Fruit fly (Drosophila melanogaster) whole organism, embryonic: ENCODE data around the gene Mst85C.
A peak's percentile ranks its signal among the peaks of the same experiment; 100 is the strongest.

Experiments used
- Asciz ChIP-seq: fragments of 200-800 bp; sonication (Bioruptor generic); optimal IDR thresholded peaks from 2 replicates; lab custom pipeline; 2017; ENCODE audit warnings: missing biosample characterization, mild to moderate bottlenecking, missing genetic modification characterization, missing genetic modification reagents
- CG10267 ChIP-seq: fragments of 200-800 bp; sonication (Bioruptor generic); optimal IDR thresholded peaks from 2 replicates; lab custom pipeline; 2018; ENCODE audit warnings: missing biosample characterization, mild to moderate bottlenecking, missing genetic modification characterization, moderate library complexity
- CG11504 ChIP-seq: fragments of 200-800 bp; sonication (Bioruptor generic); optimal IDR thresholded peaks from 3 replicates; lab custom pipeline; 2019; ENCODE audit warnings: missing biosample characterization, mild to moderate bottlenecking, missing genetic modification characterization, moderate library complexity
- CG12219 ChIP-seq: fragments of 200-800 bp; sonication (Bioruptor generic); optimal IDR thresholded peaks from 3 replicates; lab custom pipeline; 2018; ENCODE audit warnings: missing biosample characterization, mild to moderate bottlenecking, missing genetic modification characterization
- CG12659 ChIP-seq: fragments of 200-800 bp; sonication (Bioruptor generic); optimal IDR thresholded peaks from 3 replicates; lab custom pipeline; 2017; ENCODE audit warnings: mild to moderate bottlenecking, missing biosample characterization, missing genetic modification reagents, missing genetic modification characterization
- CG12942 ChIP-seq: fragments of 200-800 bp; sonication (Bioruptor generic); optimal IDR thresholded peaks from 3 replicates; lab custom pipeline; 2016; ENCODE audit warnings: missing biosample characterization, missing genetic modification characterization
- CG13123 ChIP-seq: fragments of 200-800 bp; sonication (Bioruptor generic); optimal IDR thresholded peaks from 2 replicates; lab custom pipeline; 2016; ENCODE audit warnings: missing biosample characterization, missing genetic modification characterization
- CG13296 ChIP-seq: fragments of 200-800 bp; sonication (Bioruptor generic); optimal IDR thresholded peaks from 3 replicates; lab custom pipeline; 2018; ENCODE audit warnings: missing biosample characterization, mild to moderate bottlenecking, missing genetic modification characterization
- CG15479 ChIP-seq: fragments of 200-800 bp; sonication (Bioruptor generic); optimal IDR thresholded peaks from 3 replicates; lab custom pipeline; 2019; ENCODE audit warnings: missing biosample characterization, mild to moderate bottlenecking, missing genetic modification characterization, moderate library complexity
- CG1647 ChIP-seq: fragments of 200-800 bp; sonication (Bioruptor generic); optimal IDR thresholded peaks from 3 replicates; lab custom pipeline; 2016; ENCODE audit warnings: missing biosample characterization, missing genetic modification characterization
- CG17359 ChIP-seq: fragments of 200-800 bp; sonication (Bioruptor generic); optimal IDR thresholded peaks from 3 replicates; lab custom pipeline; 2018; ENCODE audit warnings: missing biosample characterization, mild to moderate bottlenecking, missing genetic modification characterization, moderate library complexity
- CG17361 ChIP-seq: fragments of 200-800 bp; sonication (Bioruptor generic); IDR thresholded peaks from 3 replicates; pipeline ENCODE4 v1.3.6; 2022; ENCODE audit warnings: missing biosample characterization, missing genetic modification characterization
- CG18599 ChIP-seq: fragments of 200-800 bp; sonication (Bioruptor generic); optimal IDR thresholded peaks from 3 replicates; lab custom pipeline; 2017; ENCODE audit warnings: missing biosample characterization, missing genetic modification characterization, mild to moderate bottlenecking, moderate library complexity, missing genetic modification reagents
- CG2678 ChIP-seq: fragments of 200-800 bp; sonication (Bioruptor generic); optimal IDR thresholded peaks from 3 replicates; lab custom pipeline; 2019; ENCODE audit warnings: missing biosample characterization, mild to moderate bottlenecking, missing genetic modification characterization, moderate library complexity
- CG2889 ChIP-seq: fragments of 200-800 bp; sonication (Bioruptor generic); IDR thresholded peaks from 3 replicates; pipeline ENCODE4 v1.3.6; 2022; ENCODE audit warnings: missing biosample characterization, missing genetic modification characterization
- CG31388 ChIP-seq: fragments of 200-800 bp; sonication (Bioruptor generic); optimal IDR thresholded peaks from 2 replicates; lab custom pipeline; 2016; ENCODE audit warnings: missing biosample characterization, missing genetic modification characterization
- CG3281 ChIP-seq: fragments of 200-800 bp; sonication (Bioruptor generic); optimal IDR thresholded peaks from 3 replicates; lab custom pipeline; 2017; ENCODE audit warnings: missing biosample characterization, mild to moderate bottlenecking, missing genetic modification characterization
- CG4360 ChIP-seq: fragments of 200-800 bp; sonication (Bioruptor generic); IDR thresholded peaks from 2 replicates; pipeline ENCODE4 v1.3.6; 2022; ENCODE audit warnings: missing biosample characterization, missing genetic modification characterization
- CG43689 ChIP-seq: fragments of 200-800 bp; sonication (Bioruptor generic); IDR thresholded peaks from 2 replicates; pipeline ENCODE4 v1.3.6; 2022; ENCODE audit warnings: missing biosample characterization, missing genetic modification characterization
- CG4854 ChIP-seq: fragments of 200-800 bp; sonication (Bioruptor generic); optimal IDR thresholded peaks from 2 replicates; lab custom pipeline; 2016; ENCODE audit warnings: missing biosample characterization, missing genetic modification characterization, inconsistent platforms
- CG6813 ChIP-seq: fragments of 200-800 bp; sonication (Bioruptor generic); optimal IDR thresholded peaks from 2 replicates; lab custom pipeline; 2017; ENCODE audit warnings: missing biosample characterization, missing genetic modification characterization, mild to moderate bottlenecking, moderate library complexity, missing genetic modification reagents
- CG8089 ChIP-seq: fragments of 200-800 bp; sonication (Bioruptor generic); optimal IDR thresholded peaks from 3 replicates; lab custom pipeline; 2016; ENCODE audit warnings: missing biosample characterization, missing genetic modification characterization
- Deaf1 ChIP-seq: fragments of 200-800 bp; optimal IDR thresholded peaks from 3 replicates; lab custom pipeline; 2019; ENCODE audit warnings: missing biosample characterization, mild to moderate bottlenecking, missing genetic modification characterization, moderate library complexity
- E2f1 ChIP-seq: fragments of 200-800 bp; sonication (Bioruptor generic); IDR thresholded peaks from 2 replicates; pipeline ENCODE4 v1.3.6; 2022; ENCODE audit warnings: missing biosample characterization, missing genetic modification characterization
- HLHmδ ChIP-seq: fragments of 200-800 bp; sonication (Bioruptor generic); optimal IDR thresholded peaks from 2 replicates; lab custom pipeline; 2018; ENCODE audit warnings: missing biosample characterization, mild to moderate bottlenecking, missing genetic modification characterization, moderate library complexity
- Hey ChIP-seq: fragments of 200-800 bp; sonication (Bioruptor generic); optimal IDR thresholded peaks from 3 replicates; lab custom pipeline; 2018; ENCODE audit warnings: missing biosample characterization, mild to moderate bottlenecking, missing genetic modification characterization
- Hmr ChIP-seq: fragments of 200-800 bp; sonication (Bioruptor generic); optimal IDR thresholded peaks from 3 replicates; lab custom pipeline; 2017; ENCODE audit warnings: mild to moderate bottlenecking, missing biosample characterization, missing genetic modification reagents, missing genetic modification characterization
- Hr51 ChIP-seq, 2 experiments: fragments of 200-800 bp; sonication (Bioruptor generic); optimal IDR thresholded peaks; 2 replicates in 1 of 2; 3 replicates in 1 of 2; lab custom pipeline; 2016 to 2018; ENCODE audit warnings: missing biosample characterization in 2 of 2, missing genetic modification characterization in 2 of 2, mild to moderate bottlenecking in 1 of 2, moderate library complexity in 1 of 2
- Hr78 ChIP-seq, 2 experiments: fragments of 200-800 bp in 1 of 2; fragments of >200 bp in 1 of 2; sonication (Bioruptor generic) in 1 of 2; optimal IDR thresholded peaks; 2 replicates each; lab custom pipeline; 2017 to 2019; ENCODE audit warnings: missing biosample characterization in 2 of 2, missing genetic modification characterization in 2 of 2, mild to moderate bottlenecking in 1 of 2, moderate library complexity in 1 of 2
- Kr ChIP-seq: fragments of 200-800 bp; sonication (Bioruptor generic); optimal IDR thresholded peaks from 2 replicates; lab custom pipeline; 2017; ENCODE audit warnings: missing biosample characterization, mild to moderate bottlenecking, missing genetic modification characterization
- NC2β ChIP-seq: fragments of 200-800 bp; sonication (Bioruptor generic); optimal IDR thresholded peaks from 2 replicates; lab custom pipeline; 2016; ENCODE audit warnings: missing biosample characterization, missing genetic modification characterization
- NK7.1 ChIP-seq: fragments of 200-800 bp; sonication (Bioruptor generic); optimal IDR thresholded peaks from 3 replicates; lab custom pipeline; 2016; ENCODE audit warnings: missing biosample characterization, missing genetic modification characterization
- Neu2 ChIP-seq: fragments of 200-800 bp; sonication (Bioruptor generic); optimal IDR thresholded peaks from 3 replicates; lab custom pipeline; 2016; ENCODE audit warnings: missing biosample characterization, missing genetic modification characterization, borderline replicate concordance
- Nf-YC ChIP-seq: fragments of 200-800 bp; optimal IDR thresholded peaks from 3 replicates; lab custom pipeline; 2019; ENCODE audit warnings: missing biosample characterization, mild to moderate bottlenecking, missing genetic modification characterization, moderate library complexity
- PHDP ChIP-seq: fragments of 200-800 bp; sonication (Bioruptor generic); optimal IDR thresholded peaks from 3 replicates; lab custom pipeline; 2018; ENCODE audit warnings: missing biosample characterization, mild to moderate bottlenecking, missing genetic modification characterization, moderate library complexity
- Xbp1 ChIP-seq: fragments of 200-800 bp; sonication (Bioruptor generic); optimal IDR thresholded peaks from 3 replicates; lab custom pipeline; 2016; ENCODE audit warnings: missing biosample characterization, mild to moderate bottlenecking, missing genetic modification characterization
- az2 ChIP-seq: fragments of 200-800 bp; sonication (Bioruptor generic); optimal IDR thresholded peaks from 3 replicates; lab custom pipeline; 2016; ENCODE audit warnings: missing biosample characterization, missing genetic modification characterization
- cg ChIP-seq: fragments of 200-800 bp; sonication (Bioruptor generic); optimal IDR thresholded peaks from 3 replicates; lab custom pipeline; 2019; ENCODE audit warnings: missing biosample characterization, mild to moderate bottlenecking, missing genetic modification characterization, moderate library complexity
- crc ChIP-seq: fragments of 200-800 bp; sonication (Bioruptor generic); optimal IDR thresholded peaks from 2 replicates; lab custom pipeline; 2016; ENCODE audit warnings: missing biosample characterization, missing genetic modification characterization
- fru ChIP-seq: fragments of >200 bp; optimal IDR thresholded peaks from 2 replicates; lab custom pipeline; 2017
- fu2 ChIP-seq: fragments of 200-800 bp; sonication (Bioruptor generic); optimal IDR thresholded peaks from 2 replicates; lab custom pipeline; 2016; ENCODE audit warnings: missing biosample characterization, missing genetic modification characterization
- gcm2 ChIP-seq: fragments of 200-800 bp; sonication (Bioruptor generic); optimal IDR thresholded peaks from 2 replicates; lab custom pipeline; 2016; ENCODE audit warnings: missing biosample characterization, missing genetic modification characterization
- grau ChIP-seq: fragments of 200-800 bp; optimal IDR thresholded peaks from 3 replicates; lab custom pipeline; 2019; ENCODE audit warnings: missing biosample characterization, mild to moderate bottlenecking, missing genetic modification characterization, moderate library complexity
- jing ChIP-seq: fragments of 200-800 bp; sonication (Bioruptor generic); optimal IDR thresholded peaks from 2 replicates; lab custom pipeline; 2018; ENCODE audit warnings: missing biosample characterization, mild to moderate bottlenecking, missing genetic modification characterization
- lbe ChIP-seq: fragments of 200-800 bp; sonication (Bioruptor generic); optimal IDR thresholded peaks from 2 replicates; lab custom pipeline; 2016; ENCODE audit warnings: missing biosample characterization, mild to moderate bottlenecking, missing genetic modification characterization
- lilli ChIP-seq: fragments of 200-800 bp; sonication (Bioruptor generic); optimal IDR thresholded peaks from 3 replicates; lab custom pipeline; 2016; ENCODE audit warnings: missing biosample characterization, missing genetic modification characterization
- pan ChIP-seq, 4 experiments: fragments of >200 bp in 3 of 4; fragments of 200-800 bp in 1 of 4; sonication (Bioruptor generic) in 1 of 4; optimal IDR thresholded peaks in 3 of 4; IDR thresholded peaks in 1 of 4; 2 replicates each; pipeline versions ENCODE4 v1.3.6 to Lab custom; 2017 to 2022; ENCODE audit warnings: missing biosample characterization in 2 of 4, missing genetic modification characterization in 2 of 4, mixed read lengths in 1 of 4
- sob ChIP-seq: fragments of 200-800 bp; sonication (Bioruptor generic); IDR thresholded peaks from 2 replicates; pipeline ENCODE4 v1.3.6; 2022; ENCODE audit warnings: missing biosample characterization, missing genetic modification characterization

The Mst85C gene

dm6 chr3R:9054442-9055118, 6.1 kb downstream of the Mst85C start (continued):
- no peak for TF ChIP-seq CG17361 (GFP tag; lab: Robert Waterston, UW)
- no peak for TF ChIP-seq Kr (GFP tag; lab: Kevin White, UChicago)
- TF ChIP-seq crc, result no peak
- TF ChIP-seq CG15479 (GFP tag; lab: Kevin White, UChicago), result peak; percentile 88
- peak; percentile 87 for TF ChIP-seq cg (GFP tag; lab: Kevin White, UChicago)
- peak; percentile 54 for TF ChIP-seq az2 (GFP tag; lab: Kevin White, UChicago)
- peak; percentile 70 for TF ChIP-seq CG6813 (GFP tag; lab: Kevin White, UChicago)
- TF ChIP-seq CG1647 (GFP tag; lab: Kevin White, UChicago), result no peak
- TF ChIP-seq CG4854 (GFP tag; lab: Kevin White, UChicago), result peak; percentile 2
- no peak for TF ChIP-seq sob (GFP tag; lab: Robert Waterston, UW)
- peak; percentile 80 for TF ChIP-seq PHDP
- no peak for TF ChIP-seq CG43689
- peak; percentile 78 for TF ChIP-seq CG11504 (tag; lab: Kevin White, UChicago)
- no peak for TF ChIP-seq Neu2 (GFP tag; lab: Kevin White, UChicago)
- peak; percentile 81 for TF ChIP-seq Xbp1 (GFP tag; lab: Kevin White, UChicago)
- TF ChIP-seq fru (lab: Kevin White, UChicago), result no peak
- peak; percentile 83 for TF ChIP-seq CG12659 (GFP tag; lab: Kevin White, UChicago)
- TF ChIP-seq CG31388, result peak; percentile 30
- TF ChIP-seq pan (optimal IDR thresholded peaks at IDR 0.05; lab: Kevin White, UChicago), result no peak
- TF ChIP-seq pan (GFP tag; optimal IDR thresholded peaks at IDR 0.05 in 1 of 2, IDR thresholded peaks at IDR 0.05 in 1 of 2), result no peak
- peak; percentile 12 for TF ChIP-seq lbe
- TF ChIP-seq CG2678 (tag; lab: Kevin White, UChicago), result peak; percentile 78
- TF ChIP-seq lilli (GFP tag; lab: Kevin White, UChicago), result peak; percentile 59
- TF ChIP-seq Hr78 (GFP tag; optimal IDR thresholded peaks at IDR 0.05; lab: Kevin White, UChicago), result peak in 1 of 2 experiments; percentile 39
- TF ChIP-seq Nf-YC (tag; lab: Kevin White, UChicago), result peak; percentile 76
- TF ChIP-seq grau, result peak; percentile 59
- TF ChIP-seq Hey (tag; lab: Kevin White, UChicago), result no peak
- TF ChIP-seq CG4360, result no peak
- TF ChIP-seq Hr51 (GFP tag; optimal IDR thresholded peaks at IDR 0.05; lab: Kevin White, UChicago), result peak; percentile 31 to 69
- peak; percentile 59 for TF ChIP-seq jing (GFP tag; lab: Kevin White, UChicago)
- TF ChIP-seq fu2 (GFP tag; lab: Kevin White, UChicago), result no peak
- no peak for TF ChIP-seq CG8089 (GFP tag; lab: Kevin White, UChicago)
- TF ChIP-seq Hmr (GFP tag; lab: Kevin White, UChicago), result peak; percentile 85
- TF ChIP-seq NC2β, result peak; percentile 39
- peak; percentile 41 for TF ChIP-seq CG10267 (tag; lab: Kevin White, UChicago)
- peak; percentile 68 for TF ChIP-seq CG13296
- peak; percentile 73 for TF ChIP-seq CG3281 (GFP tag; lab: Kevin White, UChicago)
- peak; percentile 56 for TF ChIP-seq Deaf1 (tag; lab: Kevin White, UChicago)
- no peak for TF ChIP-seq NK7.1
- peak; percentile 84 for TF ChIP-seq CG17359 (tag; lab: Kevin White, UChicago)
- TF ChIP-seq CG12942 (GFP tag; lab: Kevin White, UChicago), result peak; percentile 31
- TF ChIP-seq HLHmδ (GFP tag; lab: Kevin White, UChicago), result peak; percentile 38
- no peak for TF ChIP-seq CG2889 (GFP tag; lab: Robert Waterston, UW)
- TF ChIP-seq E2f1 (GFP tag; lab: Robert Waterston, UW), result no peak
- TF ChIP-seq CG18599 (GFP tag; lab: Kevin White, UChicago), result peak; percentile 89
- TF ChIP-seq CG12219 (GFP tag; lab: Kevin White, UChicago), result peak; percentile 61
- TF ChIP-seq gcm2 (GFP tag; lab: Kevin White, UChicago), result peak; percentile 10
- TF ChIP-seq CG13123, result peak; percentile 11
- peak; percentile 63 for TF ChIP-seq Asciz
